Fruit fly (Drosophila melanogaster): Measurements from ENCODE around the gene tna.

DNA sequence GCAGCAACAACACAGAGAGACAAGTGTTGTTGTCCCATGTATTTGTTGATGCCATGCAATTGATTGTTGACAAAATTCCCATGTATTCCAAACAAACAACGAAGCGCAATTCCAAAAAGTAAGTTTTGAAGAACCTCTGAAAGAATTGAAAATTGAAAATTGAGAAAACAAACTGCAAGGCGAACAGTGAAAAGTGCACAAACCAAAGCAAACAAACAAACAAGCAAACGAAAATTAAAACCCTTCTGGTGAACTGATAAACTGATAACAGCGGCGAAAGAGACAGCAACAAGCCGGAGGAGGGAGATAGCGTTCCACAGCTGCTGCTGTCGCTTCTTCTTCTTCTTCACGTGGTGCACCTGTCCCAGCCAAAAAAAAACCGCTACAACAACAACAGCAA is 23.2 kb downstream of the tna start:
- TF ChIP-seq h (GFP tag; optimal IDR thresholded peaks at IDR 0.05) (no peak), brk (GFP tag; optimal IDR thresholded peaks at IDR 0.05) (no peak), Jra (GFP tag; optimal IDR thresholded peaks at IDR 0.05) (no peak), br (GFP tag; optimal IDR thresholded peaks at IDR 0.05) (no peak), N (GFP tag; optimal IDR thresholded peaks at IDR 0.05) (no peak), lola (GFP tag; optimal IDR thresholded peaks at IDR 0.05) (no peak), Vsx2 (GFP tag; optimal IDR thresholded peaks at IDR 0.05; ENCODE audit: partially characterized antibody) (no peak)
